Fruit fly (Drosophila melanogaster) whole organism, pupa: ENCODE results near the gene CG13676.

ENCODE experiments used
- CG12605 ChIP-seq: fragments of 200-800 bp; sonication (Bioruptor generic); IDR thresholded peaks from 2 replicates; pipeline ENCODE4 v1.3.6; 2022; ENCODE audit warnings: missing biosample characterization, missing genetic modification characterization
- CG13204 ChIP-seq: fragments of 200-800 bp; sonication (Bioruptor generic); optimal IDR thresholded peaks from 2 replicates; lab custom pipeline; 2018; ENCODE audit warnings: missing biosample characterization, mild to moderate bottlenecking, missing genetic modification characterization, moderate library complexity
- CG14655 ChIP-seq: fragments of 200-800 bp; sonication (Bioruptor generic); optimal IDR thresholded peaks from 3 replicates; lab custom pipeline; 2017; ENCODE audit warnings: mild to moderate bottlenecking, missing biosample characterization, missing genetic modification reagents, missing genetic modification characterization
- CG15710 ChIP-seq: fragments of 200-800 bp; sonication (Bioruptor generic); optimal IDR thresholded peaks from 2 replicates; lab custom pipeline; 2018; ENCODE audit warnings: missing biosample characterization, mild to moderate bottlenecking, missing genetic modification characterization, moderate library complexity
- CG17806 ChIP-seq: fragments of 200-800 bp; sonication (Bioruptor generic); optimal IDR thresholded peaks from 2 replicates; lab custom pipeline; 2018; ENCODE audit warnings: missing biosample characterization, mild to moderate bottlenecking, missing genetic modification characterization, moderate library complexity
- CG32121 ChIP-seq: fragments of 200-800 bp; sonication (Bioruptor generic); IDR thresholded peaks from 2 replicates; pipeline ENCODE4 v1.3.6; 2022; ENCODE audit warnings: missing biosample characterization, missing genetic modification characterization
- CG34367 ChIP-seq: fragments of 200-800 bp; sonication (Bioruptor generic); optimal IDR thresholded peaks from 2 replicates; lab custom pipeline; 2018; ENCODE audit warnings: missing biosample characterization, mild to moderate bottlenecking, missing genetic modification characterization
- CG4496 ChIP-seq: fragments of 200-800 bp; sonication (Bioruptor generic); IDR thresholded peaks from 3 replicates; pipeline ENCODE4 v1.3.6; 2022; ENCODE audit warnings: missing biosample characterization, missing genetic modification characterization
- CG8159 ChIP-seq: fragments of 200-800 bp; sonication (Bioruptor generic); optimal IDR thresholded peaks from 3 replicates; lab custom pipeline; 2018; ENCODE audit warnings: missing biosample characterization, mild to moderate bottlenecking, missing genetic modification characterization, moderate library complexity
- EcR ChIP-seq: fragments of 200-800 bp; sonication (Bioruptor generic); optimal IDR thresholded peaks from 3 replicates; lab custom pipeline; 2019; ENCODE audit warnings: missing biosample characterization, missing genetic modification characterization, mild to moderate bottlenecking, moderate library complexity, missing genetic modification reagents
- Ets98B ChIP-seq: fragments of 200-800 bp; sonication (Bioruptor generic); IDR thresholded peaks from 2 replicates; pipeline ENCODE4 v1.3.6; 2022; ENCODE audit warnings: missing biosample characterization, missing genetic modification characterization
- Snoo ChIP-seq: fragments of 200-800 bp; sonication (Bioruptor generic); optimal IDR thresholded peaks from 3 replicates; lab custom pipeline; 2017; ENCODE audit warnings: missing biosample characterization, mild to moderate bottlenecking, missing genetic modification characterization, inconsistent platforms
- gl ChIP-seq: fragments of 200-800 bp; sonication (Bioruptor generic); optimal IDR thresholded peaks from 2 replicates; lab custom pipeline; 2018; ENCODE audit warnings: missing biosample characterization, mild to moderate bottlenecking, missing genetic modification characterization

DNA sequence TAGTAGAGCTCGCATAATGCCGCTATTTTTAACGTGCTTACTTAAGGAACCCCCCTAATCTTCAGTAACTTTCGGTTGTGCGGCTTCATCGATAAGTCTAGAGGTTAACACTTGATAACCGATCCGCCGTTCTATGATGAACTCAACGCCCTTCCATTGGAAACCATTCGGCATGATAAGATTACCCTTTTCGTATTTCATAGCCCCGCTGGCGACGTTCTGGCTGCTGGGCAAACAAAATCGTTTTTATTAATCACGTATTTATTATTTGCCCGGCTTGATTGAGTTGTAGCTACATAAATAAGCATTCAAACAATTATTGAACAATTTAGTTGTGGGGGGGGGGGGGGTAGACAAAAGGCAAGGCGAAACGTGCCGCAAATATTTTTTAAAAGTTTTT, 58.1 kb downstream of the CG13676 start:
- no peak for TF ChIP-seq CG17806 (tag; lab: Kevin White, UChicago)
- TF ChIP-seq CG8159 (tag; lab: Kevin White, UChicago) = no peak
- no peak for TF ChIP-seq CG15710 (tag; lab: Kevin White, UChicago)
- no peak for TF ChIP-seq CG12605 (GFP tag; lab: Robert Waterston, UW)
- no peak for TF ChIP-seq CG14655 (GFP tag; lab: Kevin White, UChicago)
- TF ChIP-seq EcR (GFP tag; lab: Kevin White, UChicago) = no peak
- no peak for TF ChIP-seq CG32121
- no peak for TF ChIP-seq CG13204
- TF ChIP-seq Ets98B = no peak
- no peak for TF ChIP-seq Snoo (tag; lab: Kevin White, UChicago)
- no peak for TF ChIP-seq CG4496
- no peak for TF ChIP-seq CG34367
- TF ChIP-seq gl (tag; lab: Kevin White, UChicago) = no peak
